Worm (Caenorhabditis elegans) whole organism, late embryonic: ENCODE results near the gene srh-128.

Source experiments
- hlh-13 ChIP-seq: fragments of 200-800 bp; sonication (Bioruptor generic); optimal IDR thresholded peaks from 2 replicates; lab custom pipeline; 2018; ENCODE audit warnings: mild to moderate bottlenecking, missing genetic modification characterization, missing compliant biosample characterization
- hlh-30 ChIP-seq: sonication (generic microtip); optimal IDR thresholded peaks from 2 replicates; lab custom pipeline; 2017; ENCODE audit warnings: antibody characterized with exemption, missing genetic modification characterization, missing compliant biosample characterization; ENCODE audit not compliant: insufficient read depth
- pag-3 ChIP-seq: sonication (generic microtip); optimal IDR thresholded peaks from 2 replicates; lab custom pipeline; 2016; ENCODE audit warnings: missing compliant biosample characterization, missing genetic modification characterization, borderline replicate concordance
- unc-55 ChIP-seq: sonication (generic microtip); optimal IDR thresholded peaks from 2 replicates; lab custom pipeline; 2017; ENCODE audit warnings: missing biosample characterization, missing genetic modification reagents, missing genetic modification characterization

- no peak for TF ChIP-seq hlh-30 (tag; lab: Kevin White, UChicago)
- no peak for TF ChIP-seq pag-3 (tag; lab: Kevin White, UChicago)
- TF ChIP-seq unc-55 (GFP tag; lab: Kevin White, UChicago): no peak
- no peak for TF ChIP-seq hlh-13 (GFP tag; lab: Kevin White, UChicago)
Observed at ce11 chrII:2684208-2684607, 20.9 kb downstream of the srh-128 start, which contains the start of gene ceh-87.
